Fruit fly (Drosophila melanogaster) whole organism, wandering third instar larva: Measurements from ENCODE around the gene osa.

Experiments used
- Abd-B ChIP-seq: fragments of >200 bp; optimal IDR thresholded peaks from 2 replicates; lab custom pipeline; 2017; ENCODE audit warnings: missing biosample characterization, missing genetic modification characterization
- CG32264 ChIP-seq: fragments of 200-800 bp; sonication (Bioruptor generic); optimal IDR thresholded peaks from 2 replicates; lab custom pipeline; 2016; ENCODE audit warnings: missing biosample characterization, missing genetic modification characterization
- CG9705 ChIP-seq: fragments of 200-800 bp; sonication (Bioruptor generic); optimal IDR thresholded peaks from 2 replicates; lab custom pipeline; 2018; ENCODE audit warnings: missing biosample characterization, mild to moderate bottlenecking, missing genetic modification characterization
- Dfd ChIP-seq: fragments of >200 bp; optimal IDR thresholded peaks from 2 replicates; lab custom pipeline; 2017; ENCODE audit warnings: missing biosample characterization, missing genetic modification characterization
- GATAd ChIP-seq: sonication (Bioruptor generic); optimal IDR thresholded peaks from 2 replicates; lab custom pipeline; 2016; ENCODE audit warnings: missing biosample characterization, missing genetic modification characterization
- HLH106 ChIP-seq: fragments of 200-800 bp; optimal IDR thresholded peaks from 3 replicates; lab custom pipeline; 2019; ENCODE audit warnings: missing biosample characterization, mild to moderate bottlenecking, missing genetic modification characterization, moderate library complexity
- Hnf4 ChIP-seq: fragments of 200-800 bp; sonication (Bioruptor generic); optimal IDR thresholded peaks from 2 replicates; lab custom pipeline; 2016; ENCODE audit warnings: missing biosample characterization, mild to moderate bottlenecking, missing genetic modification characterization
- Hr83 ChIP-seq: fragments of 200-300 bp; sonication (Bioruptor generic); optimal IDR thresholded peaks from 2 replicates; lab custom pipeline; 2016; ENCODE audit warnings: missing biosample characterization, mild to moderate bottlenecking, missing genetic modification characterization, moderate library complexity; ENCODE audit not compliant: poor library complexity, severe bottlenecking
- Jra ChIP-seq: sonication (Bioruptor generic); optimal IDR thresholded peaks from 2 replicates; lab custom pipeline; 2016; ENCODE audit warnings: missing biosample characterization, missing genetic modification characterization
- Mio ChIP-seq: sonication (Bioruptor generic); optimal IDR thresholded peaks from 2 replicates; lab custom pipeline; 2016; ENCODE audit warnings: missing biosample characterization, missing genetic modification characterization
- Myc ChIP-seq: fragments of >200 bp; optimal IDR thresholded peaks from 2 replicates; lab custom pipeline; 2017
- Rel ChIP-seq, 2 experiments: fragments of 200-800 bp; sonication (Bioruptor generic) in 1 of 2; optimal IDR thresholded peaks; 2 replicates in 1 of 2; 3 replicates in 1 of 2; lab custom pipeline; 2016 to 2019; ENCODE audit warnings: mild to moderate bottlenecking in 2 of 2, missing biosample characterization in 2 of 2, missing genetic modification characterization in 2 of 2, moderate library complexity in 1 of 2
- Sp1 ChIP-seq: fragments of 200-800 bp; sonication (Bioruptor generic); optimal IDR thresholded peaks from 3 replicates; lab custom pipeline; 2019; ENCODE audit warnings: missing biosample characterization, mild to moderate bottlenecking, missing genetic modification characterization, moderate library complexity
- Vsx2 ChIP-seq: fragments of 200-300, 225-300 bp; sonication (Bioruptor generic); optimal IDR thresholded peaks from 2 replicates; lab custom pipeline; 2018; ENCODE audit warnings: missing biosample characterization, missing genetic modification characterization; ENCODE audit not compliant: partially characterized antibody
- br ChIP-seq: fragments of 200-800 bp; sonication (Bioruptor generic); optimal IDR thresholded peaks from 2 replicates; lab custom pipeline; 2016; ENCODE audit warnings: missing biosample characterization, missing genetic modification characterization
- brk ChIP-seq: fragments of 200-800 bp; sonication (Bioruptor generic); optimal IDR thresholded peaks from 2 replicates; lab custom pipeline; 2016; ENCODE audit warnings: missing biosample characterization, mild to moderate bottlenecking, missing genetic modification characterization
- dl ChIP-seq, 2 experiments: fragments of 175-275, 200-275 bp in 1 of 2; fragments of 200-275 bp in 1 of 2; sonication (Bioruptor generic); optimal IDR thresholded peaks; lab custom pipeline; 2018; ENCODE audit warnings: mild to moderate bottlenecking in 2 of 2, missing biosample characterization in 2 of 2, missing genetic modification characterization in 2 of 2, moderate library complexity in 2 of 2; ENCODE audit not compliant: partially characterized antibody in 2 of 2, insufficient read depth in 1 of 2
- dmrt93B ChIP-seq: fragments of 200-800 bp; sonication (Bioruptor generic); optimal IDR thresholded peaks from 2 replicates; lab custom pipeline; 2018; ENCODE audit warnings: missing biosample characterization, mild to moderate bottlenecking, missing genetic modification characterization
- dsf ChIP-seq: sonication (Bioruptor generic); optimal IDR thresholded peaks from 2 replicates; lab custom pipeline; 2016; ENCODE audit warnings: missing biosample characterization, missing genetic modification characterization, borderline replicate concordance
- ey ChIP-seq: fragments of 200-800 bp; sonication (Bioruptor generic); optimal IDR thresholded peaks from 2 replicates; lab custom pipeline; 2016; ENCODE audit warnings: missing biosample characterization, missing genetic modification characterization
- foxo ChIP-seq, 2 experiments: fragments of 200-800 bp; sonication (Bioruptor generic); optimal IDR thresholded peaks; 2 replicates in 1 of 2; 3 replicates in 1 of 2; lab custom pipeline; 2016 to 2017; ENCODE audit warnings: missing biosample characterization in 2 of 2, missing genetic modification characterization in 2 of 2
- fru ChIP-seq: fragments of 200-800 bp; sonication (Bioruptor generic); optimal IDR thresholded peaks from 3 replicates; lab custom pipeline; 2016; ENCODE audit warnings: missing biosample characterization, mild to moderate bottlenecking, missing genetic modification characterization
- h ChIP-seq: fragments of 200-800 bp; sonication (Bioruptor generic); optimal IDR thresholded peaks from 3 replicates; lab custom pipeline; 2016; ENCODE audit warnings: missing biosample characterization, mild to moderate bottlenecking, missing genetic modification characterization
- jim ChIP-seq: fragments of 175-275, 200-325 bp; sonication (Bioruptor generic); optimal IDR thresholded peaks from 2 replicates; lab custom pipeline; 2016; ENCODE audit warnings: missing biosample characterization, mild to moderate bottlenecking, missing genetic modification characterization
- lola ChIP-seq: fragments of >200 bp; optimal IDR thresholded peaks from 2 replicates; lab custom pipeline; 2017; ENCODE audit warnings: missing biosample characterization, missing genetic modification characterization
- pan ChIP-seq: fragments of >200 bp; optimal IDR thresholded peaks from 2 replicates; lab custom pipeline; 2017
- psq ChIP-seq: fragments of 200-800 bp; sonication (Bioruptor generic); optimal IDR thresholded peaks from 3 replicates; lab custom pipeline; 2017; ENCODE audit warnings: missing biosample characterization, mild to moderate bottlenecking, missing genetic modification characterization, moderate library complexity
- rgr ChIP-seq: fragments of 200-800 bp; sonication (Bioruptor generic); optimal IDR thresholded peaks from 3 replicates; lab custom pipeline; 2016; ENCODE audit warnings: missing biosample characterization, mild to moderate bottlenecking, missing genetic modification characterization
- sage ChIP-seq: fragments of 200-800 bp; sonication (Bioruptor generic); optimal IDR thresholded peaks from 2 replicates; lab custom pipeline; 2016; ENCODE audit warnings: missing biosample characterization, mild to moderate bottlenecking, missing genetic modification characterization
- usp ChIP-seq: fragments of >200 bp; optimal IDR thresholded peaks from 2 replicates; lab custom pipeline; 2017; ENCODE audit warnings: missing biosample characterization, missing genetic modification characterization
- woc ChIP-seq: sonication (Bioruptor generic); optimal IDR thresholded peaks from 2 replicates; lab custom pipeline; 2016; ENCODE audit warnings: missing biosample characterization, mild to moderate bottlenecking, missing genetic modification characterization

Gene osa

dm6 chr3R:17714773-17715344, 3.3 kb downstream of the osa start:
- TF ChIP-seq br (GFP tag; lab: Kevin White, UChicago) (no peak), woc (no peak), rgr (no peak), lola (no peak), brk (GFP tag; lab: Kevin White, UChicago) (no peak), HLH106 (tag; lab: Kevin White, UChicago) (no peak), CG9705 (GFP tag; lab: Kevin White, UChicago) (no peak), pan (no peak), dmrt93B (GFP tag; lab: Kevin White, UChicago) (no peak), Myc (no peak), Rel (GFP tag; optimal IDR thresholded peaks at IDR 0.05; lab: Kevin White, UChicago) (no peak), Rel (tag; optimal IDR thresholded peaks at IDR 0.05; lab: Kevin White, UChicago) (peak; percentile 80), dl (GFP tag; optimal IDR thresholded peaks at IDR 0.05; lab: Kevin White, UChicago; ENCODE audit: insufficient read depth in 1 of 2, partially characterized antibody in 2 of 2) (no peak), Abd-B (GFP tag; lab: Kevin White, UChicago) (no peak), dsf (GFP tag; lab: Kevin White, UChicago) (no peak), psq (GFP tag; lab: Kevin White, UChicago) (peak; percentile 52), Jra (GFP tag; lab: Kevin White, UChicago) (no peak), ey (no peak), GATAd (no peak), fru (GFP tag; lab: Kevin White, UChicago) (no peak), h (GFP tag; lab: Kevin White, UChicago) (peak; percentile 20), Hr83 (GFP tag; lab: Kevin White, UChicago) (no peak)

- TF ChIP-seq Vsx2 (GFP tag; lab: Kevin White, UChicago) (no peak), brk (GFP tag; lab: Kevin White, UChicago) (no peak), jim (GFP tag; lab: Kevin White, UChicago) (no peak), sage (GFP tag; lab: Kevin White, UChicago) (no peak), Abd-B (GFP tag; lab: Kevin White, UChicago) (no peak), foxo (GFP tag; optimal IDR thresholded peaks at IDR 0.05; lab: Kevin White, UChicago) (no peak), Sp1 (GFP tag; lab: Kevin White, UChicago) (no peak), dl (GFP tag; optimal IDR thresholded peaks at IDR 0.05; lab: Kevin White, UChicago; ENCODE audit: insufficient read depth in 1 of 2, partially characterized antibody in 2 of 2) (no peak), Hnf4 (GFP tag; lab: Kevin White, UChicago) (no peak), CG32264 (GFP tag; lab: Kevin White, UChicago) (no peak), ey (no peak), Myc (no peak), Jra (GFP tag; lab: Kevin White, UChicago) (no peak), HLH106 (tag; lab: Kevin White, UChicago) (no peak), CG9705 (GFP tag; lab: Kevin White, UChicago) (no peak)
Observed at dm6 chr3R:17714370-17714769, 3.8 kb downstream of the osa start.

- TF ChIP-seq Hr83 (GFP tag; lab: Kevin White, UChicago) = peak; percentile 81
- TF ChIP-seq pan = no peak
- TF ChIP-seq h (GFP tag; lab: Kevin White, UChicago) = peak; percentile 21
- no peak for TF ChIP-seq Dfd (GFP tag; lab: Kevin White, UChicago)
- no peak for TF ChIP-seq usp (GFP tag; lab: Kevin White, UChicago)
- TF ChIP-seq Mio (GFP tag; lab: Kevin White, UChicago) = no peak
- TF ChIP-seq Hnf4 (GFP tag; lab: Kevin White, UChicago) = peak; percentile 19
- TF ChIP-seq Rel (GFP tag; optimal IDR thresholded peaks at IDR 0.05; lab: Kevin White, UChicago) = no peak
- TF ChIP-seq Rel (tag; optimal IDR thresholded peaks at IDR 0.05; lab: Kevin White, UChicago) = peak; percentile 65
- TF ChIP-seq Sp1 (GFP tag; lab: Kevin White, UChicago) = no peak
- TF ChIP-seq brk (GFP tag; lab: Kevin White, UChicago) = no peak
- no peak for TF ChIP-seq dl (GFP tag; optimal IDR thresholded peaks at IDR 0.05; lab: Kevin White, UChicago; ENCODE audit: insufficient read depth in 1 of 2, partially characterized antibody in 2 of 2)
- peak in 1 of 2 experiments; percentile 19 for TF ChIP-seq foxo (GFP tag; optimal IDR thresholded peaks at IDR 0.05; lab: Kevin White, UChicago)
- TF ChIP-seq psq (GFP tag; lab: Kevin White, UChicago) = peak; percentile 89
- TF ChIP-seq woc = no peak
- no peak for TF ChIP-seq dmrt93B (GFP tag; lab: Kevin White, UChicago)
- TF ChIP-seq GATAd = no peak
- peak; percentile 22 for TF ChIP-seq jim (GFP tag; lab: Kevin White, UChicago)
Observed at dm6 chr3R:17712623-17713521, 5.3 kb downstream of the osa start.
